Worm (Caenorhabditis elegans): ENCODE data around the gene Y51H7C.7.
"Not testable (repeated sequence)": the region's sequence is repeated elsewhere in the genome, so short reads cannot be mapped to it uniquely, and the experiment has no call there.

Y51H7C.7 gene

ce11 chrII:1444911-1445310 lies 42.5 kb downstream of the Y51H7C.7 start, which contains the start of gene scl-17 (continued):
- TF ChIP-seq mxl-3 (GFP tag; optimal IDR thresholded peaks at IDR 0.05) (no peak), ztf-7 (tag; optimal IDR thresholded peaks at IDR 0.05) (no peak)

DNA sequence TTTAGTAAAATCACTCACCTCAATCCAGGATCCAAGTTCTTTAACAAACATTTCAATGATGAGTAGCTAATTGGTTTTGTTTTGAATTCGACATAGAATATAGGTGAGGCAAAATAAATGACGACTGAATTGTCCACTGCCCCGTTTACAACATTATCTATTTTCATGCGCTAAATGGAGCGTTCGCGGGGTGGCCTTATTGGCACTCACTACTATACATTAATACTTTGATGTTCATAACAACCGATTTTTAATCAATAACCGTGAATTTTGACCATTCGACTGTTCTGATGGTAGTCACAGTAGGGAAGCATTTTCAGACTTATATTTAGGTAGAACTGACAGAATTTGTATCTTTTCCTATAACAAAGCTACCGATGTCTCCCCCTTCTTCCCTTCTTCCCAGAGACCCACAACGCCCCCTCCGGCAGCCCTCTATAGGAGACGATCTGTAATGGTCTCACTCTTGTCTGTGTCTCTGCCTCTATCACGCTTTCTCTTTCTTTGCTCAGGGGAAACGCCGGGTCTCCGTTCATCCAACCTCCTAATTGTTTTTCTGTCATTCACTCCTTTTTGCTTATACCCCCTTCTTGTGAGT lies 44.4 kb downstream of the Y51H7C.7 start, which contains the start of gene Y51H7C.12:
Gene Y51H7C.12, minus strand, starts transcription at position 51 of the 598 bp plus-strand sequence.
- peak in 1 of 2 experiments; percentile 84 for TF ChIP-seq unc-62 (GFP tag; optimal IDR thresholded peaks at IDR 0.05 in 1 of 2)
- not testable (repeated sequence) for TF ChIP-seq unc-62 (tag; optimal IDR thresholded peaks at IDR 0.05)

ce11 chrII:1451975-1452374 lies 49.6 kb downstream of the Y51H7C.7 start:
- peak; percentile 77 for TF ChIP-seq F26F4.8 (GFP tag; conservative IDR thresholded peaks at IDR 0.05)
- 0 out of 2 replicates have a peak, but pooled peaks have one; percentile 44 for TF ChIP-seq Y105C5A.15 (GFP tag; IDR thresholded peaks at IDR 0.05)
- TF ChIP-seq ceh-44 (GFP tag; IDR thresholded peaks at IDR 0.05) = 0 out of 2 replicates have a peak, but pooled peaks have one; percentile 20
- 0 out of 2 replicates have a peak, but pooled peaks have one; percentile 18 for TF ChIP-seq hmg-1.1 (GFP tag; IDR thresholded peaks at IDR 0.05)
- 0 out of 2 replicates have a peak, but pooled peaks have one; percentile 44 for TF ChIP-seq zfp-3 (GFP tag; conservative IDR thresholded peaks at IDR 0.05)
- TF ChIP-seq Y75B8A.6 (GFP tag; IDR thresholded peaks at IDR 0.05) = 0 out of 2 replicates have a peak, but pooled peaks have one; percentile 73
- peak; percentile 34; the same call in 1 of the 2 replicates for TF ChIP-seq Y48G9A.11 (GFP tag; IDR thresholded peaks at IDR 0.05)
- 0 out of 2 replicates have a peak, but pooled peaks have one; percentile 50 for TF ChIP-seq vab-7 (GFP tag; IDR thresholded peaks at IDR 0.05)
- TF ChIP-seq php-3 (GFP tag; IDR thresholded peaks at IDR 0.05) = peak; percentile 49; the same call in 1 of the 2 replicates
- TF ChIP-seq dmd-8 (GFP tag; IDR thresholded peaks at IDR 0.05) = peak; percentile 55; the same call in 1 of the 2 replicates
- 0 out of 2 replicates have a peak, but pooled peaks have one; percentile 52 for TF ChIP-seq egl-43 (GFP tag; IDR thresholded peaks at IDR 0.05)
- 0 out of 2 replicates have a peak, but pooled peaks have one; percentile 24 for TF ChIP-seq mxl-2 (GFP tag; conservative IDR thresholded peaks at IDR 0.05)
- TF ChIP-seq tag-97 (GFP tag; IDR thresholded peaks at IDR 0.05) = peak; percentile 68; the same call in 1 of the 2 replicates
- 0 out of 2 replicates have a peak, but pooled peaks have one; percentile 63 for TF ChIP-seq saeg-2 (GFP tag; IDR thresholded peaks at IDR 0.05)
- TF ChIP-seq madf-9 (GFP tag; conservative IDR thresholded peaks at IDR 0.05) = peak; percentile 45; the same call in 1 of the 2 replicates
